Fruit fly (Drosophila melanogaster): ENCODE data around the gene CG32225.

- TF ChIP-seq Pif1B (GFP tag; optimal IDR thresholded peaks at IDR 0.05) (no peak), CG17806 (tag; optimal IDR thresholded peaks at IDR 0.05) (no peak), CG10348 (GFP tag; IDR thresholded peaks at IDR 0.05) (no peak), Snoo (tag; optimal IDR thresholded peaks at IDR 0.05) (no peak), fd96Ca (GFP tag; IDR thresholded peaks at IDR 0.05) (no peak), Ets98B (GFP tag; IDR thresholded peaks at IDR 0.05) (no peak; the same call in 1 of the 2 replicates), CG32121 (GFP tag; IDR thresholded peaks at IDR 0.05) (no peak), CG4496 (GFP tag; IDR thresholded peaks at IDR 0.05) (no peak), EcR (GFP tag; optimal IDR thresholded peaks at IDR 0.05) (no peak), CG12605 (GFP tag; IDR thresholded peaks at IDR 0.05) (no peak), Pif1A (GFP tag; optimal IDR thresholded peaks at IDR 0.05) (no peak), D1 (tag; optimal IDR thresholded peaks at IDR 0.05) (no peak)
Observed at dm6 chr3L:20313469-20313868, 7.4 kb upstream of the CG32225 start, which contains the start of gene alphaSnap.

Data from whole organism, pupa.